Worm (Caenorhabditis elegans) whole organism, L3 larva: Measurements from ENCODE around the gene T16G12.9.
"Not testable (repeated sequence)": the region's sequence is repeated elsewhere in the genome, so short reads cannot be mapped to it uniquely, and the experiment has no call there.

Experiments used
- ZK546.5 ChIP-seq: sonication (generic microtip); optimal IDR thresholded peaks from 2 replicates; lab custom pipeline; 2017; ENCODE audit warnings: missing biosample characterization, missing genetic modification characterization
- ama-1 ChIP-seq: fragments of 150-350 bp; optimal IDR thresholded peaks from 2 replicates; lab custom pipeline; 2018
- ceh-16 ChIP-seq: sonication (generic microtip); optimal IDR thresholded peaks from 2 replicates; lab custom pipeline; 2017; ENCODE audit warnings: missing biosample characterization, missing genetic modification characterization
- ceh-82 ChIP-seq: fragments of 150-350 bp; optimal IDR thresholded peaks from 2 replicates; lab custom pipeline; 2014; ENCODE audit warnings: missing biosample characterization, missing genetic modification characterization
- ceh-9 ChIP-seq: sonication (generic microtip); optimal IDR thresholded peaks from 2 replicates; lab custom pipeline; 2018; ENCODE audit warnings: missing biosample characterization, missing genetic modification characterization
- egl-27 ChIP-seq: sonication (generic microtip); optimal IDR thresholded peaks from 4 replicates; lab custom pipeline; 2017; ENCODE audit warnings: missing biosample characterization, missing genetic modification reagents, missing genetic modification characterization
- egl-5 ChIP-seq: fragments of 150-350 bp; optimal IDR thresholded peaks from 2 replicates; lab custom pipeline; 2017; ENCODE audit warnings: missing biosample characterization, missing genetic modification reagents, missing genetic modification characterization, inconsistent platforms
- elt-3 ChIP-seq, 3 experiments: fragments of 150-350 bp in 1 of 3; sonication (generic microtip) in 2 of 3; optimal IDR thresholded peaks; 2 replicates in 2 of 3; 4 replicates in 1 of 3; lab custom pipeline; 2014 to 2017; ENCODE audit warnings: missing biosample characterization in 3 of 3, missing genetic modification characterization in 3 of 3
- fkh-10 ChIP-seq: sonication (generic microtip); optimal IDR thresholded peaks from 2 replicates; lab custom pipeline; 2017; ENCODE audit warnings: missing biosample characterization, missing genetic modification reagents, missing genetic modification characterization
- fkh-2 ChIP-seq: fragments of 150-350 bp; optimal IDR thresholded peaks from 2 replicates; lab custom pipeline; 2014; ENCODE audit warnings: missing biosample characterization, missing genetic modification reagents, missing genetic modification characterization
- lin-15B ChIP-seq: fragments of 150-350 bp; optimal IDR thresholded peaks from 2 replicates; lab custom pipeline; 2014; ENCODE audit warnings: missing biosample characterization, missing genetic modification characterization
- lin-39 ChIP-seq: fragments of 150-350 bp; optimal IDR thresholded peaks from 2 replicates; lab custom pipeline; 2018; ENCODE audit warnings: missing biosample characterization, missing genetic modification reagents, missing genetic modification characterization
- lsy-12 ChIP-seq: sonication (generic microtip); optimal IDR thresholded peaks from 2 replicates; lab custom pipeline; 2016; ENCODE audit warnings: mild to moderate bottlenecking, missing genetic modification characterization, missing compliant biosample characterization
- nfya-1 ChIP-seq: sonication (generic microtip); optimal IDR thresholded peaks from 2 replicates; lab custom pipeline; 2017; ENCODE audit warnings: missing genetic modification characterization, mild to moderate bottlenecking, missing compliant biosample characterization, antibody characterized with exemption, moderate library complexity; ENCODE audit not compliant: insufficient read depth
- nhr-11 ChIP-seq: fragments of 150-350 bp; optimal IDR thresholded peaks from 2 replicates; lab custom pipeline; 2014; ENCODE audit warnings: missing biosample characterization, missing genetic modification characterization
- nhr-12 ChIP-seq: fragments of 150-350 bp; optimal IDR thresholded peaks from 2 replicates; lab custom pipeline; 2014; ENCODE audit warnings: missing biosample characterization, missing genetic modification characterization
- nhr-23 ChIP-seq: fragments of 150-350 bp; optimal IDR thresholded peaks from 2 replicates; lab custom pipeline; 2014; ENCODE audit warnings: missing biosample characterization, missing genetic modification reagents, missing genetic modification characterization
- nhr-237 ChIP-seq: fragments of 150-350 bp; optimal IDR thresholded peaks from 2 replicates; lab custom pipeline; 2014; ENCODE audit warnings: missing biosample characterization, missing genetic modification characterization
- nhr-25 ChIP-seq: sonication (generic microtip); optimal IDR thresholded peaks from 2 replicates; lab custom pipeline; 2017; ENCODE audit warnings: missing biosample characterization, missing genetic modification characterization
- nhr-28 ChIP-seq: fragments of 150-350 bp; optimal IDR thresholded peaks from 2 replicates; lab custom pipeline; 2014; ENCODE audit warnings: missing biosample characterization, missing genetic modification characterization
- nhr-43 ChIP-seq: sonication (generic microtip); optimal IDR thresholded peaks from 2 replicates; lab custom pipeline; 2016; ENCODE audit warnings: mild to moderate bottlenecking, missing genetic modification characterization, missing compliant biosample characterization; ENCODE audit not compliant: poor library complexity, severe bottlenecking
- nhr-67 ChIP-seq: fragments of 150-350 bp; optimal IDR thresholded peaks from 2 replicates; lab custom pipeline; 2014; ENCODE audit warnings: missing biosample characterization, missing genetic modification characterization
- nhr-77 ChIP-seq: fragments of 150-350 bp; optimal IDR thresholded peaks from 2 replicates; lab custom pipeline; 2014; ENCODE audit warnings: missing biosample characterization, missing genetic modification characterization
- pqm-1 ChIP-seq: fragments of 150-350 bp; optimal IDR thresholded peaks from 2 replicates; lab custom pipeline; 2017; ENCODE audit warnings: missing biosample characterization, missing genetic modification characterization, inconsistent platforms
- sea-2 ChIP-seq: fragments of 150-350 bp; sonication (generic microtip); optimal IDR thresholded peaks from 4 replicates; lab custom pipeline; 2014; ENCODE audit warnings: missing biosample characterization, missing genetic modification reagents, missing genetic modification characterization
- skn-1 ChIP-seq: fragments of 150-350 bp; optimal IDR thresholded peaks from 2 replicates; lab custom pipeline; 2014; ENCODE audit warnings: missing biosample characterization, missing genetic modification characterization
- snpc-4 ChIP-seq: fragments of 150-350 bp; optimal IDR thresholded peaks from 2 replicates; lab custom pipeline; 2014; ENCODE audit warnings: missing biosample characterization, missing genetic modification characterization
- tbx-2 ChIP-seq: sonication (generic microtip); optimal IDR thresholded peaks from 2 replicates; lab custom pipeline; 2016; ENCODE audit warnings: mild to moderate bottlenecking, missing genetic modification characterization, missing compliant biosample characterization
- unc-39 ChIP-seq: sonication (generic microtip); optimal IDR thresholded peaks from 4 replicates; lab custom pipeline; 2017; ENCODE audit warnings: missing biosample characterization, missing genetic modification characterization
- unc-62 ChIP-seq: fragments of 150-350 bp; sonication (generic microtip); optimal IDR thresholded peaks from 4 replicates; lab custom pipeline; 2014; ENCODE audit warnings: missing biosample characterization, missing genetic modification reagents, missing genetic modification characterization
- ztf-11 ChIP-seq: fragments of 150-350 bp; optimal IDR thresholded peaks from 2 replicates; lab custom pipeline; 2014; ENCODE audit warnings: missing biosample characterization, missing genetic modification characterization

The T16G12.9 gene

DNA sequence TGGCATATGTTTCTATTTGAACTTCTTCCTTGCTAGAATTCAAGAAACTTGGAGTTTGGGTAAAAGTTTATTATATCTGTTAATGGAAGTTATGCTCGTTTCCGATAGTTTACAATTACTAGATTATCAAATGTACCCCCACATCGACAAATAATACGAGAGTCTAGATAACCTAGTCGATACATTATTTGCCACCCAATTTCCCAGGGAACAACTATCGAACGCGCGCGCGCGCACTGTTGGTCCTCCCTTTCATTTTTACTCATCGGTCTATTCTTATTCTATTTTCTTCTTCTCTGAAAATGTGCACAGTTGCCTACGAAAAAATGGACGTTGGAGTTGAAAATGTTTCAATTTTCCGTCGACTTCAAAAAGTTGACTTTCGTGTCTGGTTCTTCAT is 17.5 kb downstream of the T16G12.9 start, which contains the start of gene T16G12.13:
TSS of gene T16G12.13 (plus strand) at position 293 of the 400 bp plus-strand sequence.
- TF ChIP-seq ceh-82 (no peak), nhr-237 (tag; lab: Kevin White, UChicago) (no peak), tbx-2 (tag; lab: Kevin White, UChicago) (no peak), fkh-10 (GFP tag; lab: Kevin White, UChicago) (no peak), nhr-77 (no peak), nhr-11 (tag; lab: Kevin White, UChicago) (no peak), skn-1 (tag; lab: Kevin White, UChicago) (no peak), elt-3 (tag; optimal IDR thresholded peaks at IDR 0.05; lab: Kevin White, UChicago) (no peak), nhr-28 (tag; lab: Kevin White, UChicago) (no peak), egl-27 (tag; lab: Kevin White, UChicago) (no peak), ama-1 (no peak), lin-15B (tag; lab: Kevin White, UChicago) (no peak)
- TF ChIP-seq, all 47 proteins: peak for 0

ce11 chrIII:10059002-10059401 is 19.0 kb downstream of the T16G12.9 start, which contains the start of gene T16G12.8:
T16G12.8 (plus strand) TSS chrIII:10059302.
- TF ChIP-seq nhr-67 (tag; lab: Kevin White, UChicago): no peak
- TF ChIP-seq ceh-9: no peak
- TF ChIP-seq nhr-25: no peak
- no peak for TF ChIP-seq nhr-237 (tag; lab: Kevin White, UChicago)
- no peak for TF ChIP-seq unc-62 (GFP tag; lab: Kevin White, UChicago)
- TF ChIP-seq nhr-23 (tag; lab: Kevin White, UChicago): no peak
- TF ChIP-seq ztf-11 (tag; lab: Kevin White, UChicago): no peak
- no peak for TF ChIP-seq fkh-2 (tag; lab: Kevin White, UChicago)
- no peak for TF ChIP-seq fkh-10 (GFP tag; lab: Kevin White, UChicago)
- TF ChIP-seq snpc-4 (tag; lab: Kevin White, UChicago): no peak
- no peak for TF ChIP-seq nhr-43 (tag; lab: Kevin White, UChicago)
- TF ChIP-seq ceh-82: no peak
- no peak for TF ChIP-seq nhr-28 (tag; lab: Kevin White, UChicago)
- TF ChIP-seq lin-15B (tag; lab: Kevin White, UChicago): no peak
- TF ChIP-seq egl-5: no peak

DNA sequence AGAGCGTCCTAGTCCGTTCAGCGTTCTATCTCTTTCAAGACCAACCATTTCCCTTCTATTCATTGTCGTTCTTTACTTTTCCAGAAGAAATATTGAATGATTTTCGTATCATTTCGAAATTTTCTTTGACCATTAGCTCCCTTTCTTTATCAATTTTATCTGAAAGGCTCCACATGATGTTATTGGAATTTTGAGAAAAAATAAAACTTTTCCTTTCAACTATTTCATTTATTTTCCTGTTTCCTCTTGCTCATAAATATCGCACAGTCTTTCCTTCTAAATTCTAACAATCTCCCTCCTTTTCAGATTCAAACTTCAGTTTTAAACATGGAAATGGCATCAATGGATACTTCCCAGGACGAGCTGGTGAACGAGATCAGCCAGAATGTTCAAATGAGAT is 20.5 kb downstream of the T16G12.9 start, which contains the start of gene T16G12.4:
TSS of gene T16G12.4 (plus strand) at position 301 of the 400 bp plus-strand sequence.
- TF ChIP-seq pqm-1 (no peak), ZK546.5 (tag; lab: Kevin White, UChicago) (no peak), nhr-43 (tag; lab: Kevin White, UChicago) (no peak), nhr-12 (tag; lab: Kevin White, UChicago) (no peak), sea-2 (GFP tag; lab: Kevin White, UChicago) (no peak), lsy-12 (no peak), nfya-1 (tag; lab: Kevin White, UChicago) (no peak), ceh-9 (no peak)

DNA sequence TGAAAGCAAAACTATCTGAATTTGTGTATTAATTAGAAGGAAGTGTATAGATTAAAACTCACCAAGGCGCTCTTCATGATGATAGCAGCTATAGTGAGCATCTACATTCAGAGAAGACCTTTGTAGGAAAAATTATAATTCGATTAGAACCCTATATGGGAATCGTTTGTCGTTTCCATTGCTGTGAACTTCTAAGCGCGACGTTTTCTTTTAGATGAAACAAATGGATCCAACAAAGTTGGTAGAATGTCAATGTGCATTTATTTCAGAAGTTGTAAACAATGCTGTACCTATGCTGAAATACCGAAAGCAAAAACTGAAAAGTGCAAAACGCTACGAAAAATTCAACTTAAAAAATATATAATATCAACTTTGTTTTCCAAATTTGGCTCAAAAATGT is 22.0 kb downstream of the T16G12.9 start, which contains the start of gene T16G12.10:
TSS of gene T16G12.10 (minus strand) at position 101 of the 400 bp plus-strand sequence.
- no peak for TF ChIP-seq ceh-82
- TF ChIP-seq nhr-11 (tag; lab: Kevin White, UChicago): no peak
- TF ChIP-seq ceh-9: no peak
- TF ChIP-seq, all 47 proteins: peak for 0

DNA sequence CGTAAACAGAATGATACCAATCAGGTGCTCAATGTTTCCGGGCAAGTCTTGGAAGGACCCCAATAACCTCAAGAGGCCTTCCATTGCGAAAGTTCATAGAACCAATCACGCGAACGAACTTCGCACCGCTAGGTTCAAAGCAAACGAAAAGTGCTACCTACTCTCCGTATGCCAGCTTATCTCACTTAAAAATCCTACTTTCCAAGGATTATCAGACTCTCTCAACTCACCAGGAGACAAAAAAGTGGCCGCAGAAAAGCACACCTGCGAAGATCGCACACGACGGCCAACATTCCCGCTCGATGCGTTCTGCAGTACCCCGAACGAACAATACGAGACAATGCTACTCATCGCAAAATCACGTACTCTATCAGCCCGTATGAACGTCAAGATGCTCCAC is 24.7 kb downstream of the T16G12.9 start, which contains the start of gene T16G12.12:
TSS of gene T16G12.12 (plus strand) at position 301 of the 400 bp plus-strand sequence.
- TF ChIP-seq unc-39, lin-39, ceh-16 (tag; lab: Kevin White, UChicago): not testable (repeated sequence)

- TF ChIP-seq ZK546.5 (tag; lab: Kevin White, UChicago); lin-15B (tag; lab: Kevin White, UChicago); lsy-12: not testable (repeated sequence)
Observed at ce11 chrIII:10050321-10050720, 27.7 kb downstream of the T16G12.9 start, which contains the start of gene T16G12.3. T16G12.3 (plus strand) TSS chrIII:10050621.
